Worm (Caenorhabditis elegans): ENCODE data around the gene daf-18.

The daf-18 gene

DNA sequence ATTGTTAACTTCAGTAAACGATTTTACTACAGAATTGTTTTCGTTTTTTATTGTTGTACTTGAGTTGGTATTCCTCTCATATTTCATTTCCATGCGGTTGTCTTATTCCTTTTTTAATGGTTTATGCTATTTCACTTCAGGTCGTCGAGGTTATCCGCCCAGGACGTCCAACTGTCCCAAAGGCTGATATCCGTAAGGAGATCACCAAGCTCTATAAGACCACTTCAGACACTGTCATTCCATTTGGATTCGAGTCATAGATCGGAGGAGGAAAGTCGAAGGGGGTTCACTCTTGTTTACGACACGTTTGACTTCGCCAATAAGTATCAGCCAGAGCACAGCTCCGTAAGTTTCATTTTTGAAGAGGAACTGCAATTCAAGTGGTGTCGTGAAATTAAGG, 38.4 kb downstream of the daf-18 start, which contains the start of gene T07A9.14:
T07A9.14 (plus strand) TSS at position 124 of the 400 bp plus-strand sequence.
- TF ChIP-seq T26A5.8 (tag; optimal IDR thresholded peaks at IDR 0.05) (no peak), C06A6.2 (GFP tag; conservative IDR thresholded peaks at IDR 0.05) (no peak), tlf-1 (GFP tag; optimal IDR thresholded peaks at IDR 0.05) (peak; percentile 27), ets-4 (GFP tag; optimal IDR thresholded peaks at IDR 0.05) (no peak), ztf-26 (tag; optimal IDR thresholded peaks at IDR 0.05) (no peak), F57A8.1 (GFP tag; optimal IDR thresholded peaks at IDR 0.05) (no peak), hmg-20 (GFP tag; IDR thresholded peaks at IDR 0.05) (no peak), ceh-40 (GFP tag; IDR thresholded peaks at IDR 0.05) (0 out of 2 replicates have a peak, but pooled peaks have one; percentile 54), pbrm-1 (GFP tag; IDR thresholded peaks at IDR 0.05) (no peak), K11D2.4 (GFP tag; IDR thresholded peaks at IDR 0.05) (no peak), lin-35 (GFP tag; optimal IDR thresholded peaks at IDR 0.05) (peak in 1 of 3 experiments; percentile 53), chd-7 (tag; optimal IDR thresholded peaks at IDR 0.05) (no peak), B0019.2 (GFP tag; conservative IDR thresholded peaks at IDR 0.05) (no peak), D2030.7 (GFP tag; IDR thresholded peaks at IDR 0.05) (no peak), ztf-28 (GFP tag; IDR thresholded peaks at IDR 0.05) (no peak), egl-18 (GFP tag; IDR thresholded peaks at IDR 0.05) (no peak), K12H6.12 (tag; optimal IDR thresholded peaks at IDR 0.05) (no peak), rcor-1 (GFP tag; IDR thresholded peaks at IDR 0.05) (peak; percentile 43; the same call in 1 of the 2 replicates), ceh-91 (GFP tag; IDR thresholded peaks at IDR 0.05) (no peak), F33H1.4 (GFP tag; IDR thresholded peaks at IDR 0.05) (peak; percentile 25), sea-2 (GFP tag; IDR thresholded peaks at IDR 0.05) (no peak), hsf-1 (GFP tag; IDR thresholded peaks at IDR 0.05) (peak; percentile 67; the same call in 1 of the 2 replicates), him-1 (tag; optimal IDR thresholded peaks at IDR 0.05) (peak; percentile 9), ccch-3 (GFP tag; optimal IDR thresholded peaks at IDR 0.05) (no peak), F22D6.2 (tag; optimal IDR thresholded peaks at IDR 0.05) (no peak), ceh-100 (GFP tag; IDR thresholded peaks at IDR 0.05) (peak; percentile 77), egrh-3 (GFP tag; IDR thresholded peaks at IDR 0.05) (no peak), lag-1 (GFP tag; IDR thresholded peaks at IDR 0.05) (no peak), tbx-9 (tag; optimal IDR thresholded peaks at IDR 0.05; ENCODE audit: borderline replicate concordance) (no peak), sdz-38 (tag; optimal IDR thresholded peaks at IDR 0.05) (no peak), snpc-4 (GFP tag; optimal IDR thresholded peaks at IDR 0.05) (no peak), snpc-4 (tag; optimal IDR thresholded peaks at IDR 0.05) (peak in 2 of 4 experiments; percentile 2 to 29), dox-1 (GFP tag; IDR thresholded peaks at IDR 0.05) (no peak), nhr-120 (GFP tag; IDR thresholded peaks at IDR 0.05) (no peak), Y67H2A.10 (GFP tag; conservative IDR thresholded peaks at IDR 0.05) (no peak), ceh-79 (tag; optimal IDR thresholded peaks at IDR 0.05) (no peak), mxl-1 (tag; optimal IDR thresholded peaks at IDR 0.05) (peak; percentile 20), Y53F4B.3 (GFP tag; IDR thresholded peaks at IDR 0.05) (no peak), F49E8.2 (tag; optimal IDR thresholded peaks at IDR 0.05; ENCODE audit: insufficient read depth) (peak; percentile 52), athp-1 (tag; optimal IDR thresholded peaks at IDR 0.05) (no peak), gei-17 (GFP tag; optimal IDR thresholded peaks at IDR 0.05) (no peak), T07F8.4 (tag; optimal IDR thresholded peaks at IDR 0.05) (no peak), madf-3 (GFP tag; IDR thresholded peaks at IDR 0.05) (peak; percentile 88), let-526 (GFP tag; IDR thresholded peaks at IDR 0.05) (no peak), nhr-90 (tag; optimal IDR thresholded peaks at IDR 0.05) (no peak), attf-5 (GFP tag; optimal IDR thresholded peaks at IDR 0.05) (no peak), lin-54 (GFP tag; optimal IDR thresholded peaks at IDR 0.05) (peak; percentile 64), cebp-2 (GFP tag; IDR thresholded peaks at IDR 0.05) (peak; percentile 64; the same call in 1 of the 2 replicates), hlh-26 (GFP tag; conservative IDR thresholded peaks at IDR 0.05) (no peak), dpff-1 (tag; optimal IDR thresholded peaks at IDR 0.05) (no peak)
